Worm (Caenorhabditis elegans): Measurements from ENCODE around the gene srbc-56.

DNA sequence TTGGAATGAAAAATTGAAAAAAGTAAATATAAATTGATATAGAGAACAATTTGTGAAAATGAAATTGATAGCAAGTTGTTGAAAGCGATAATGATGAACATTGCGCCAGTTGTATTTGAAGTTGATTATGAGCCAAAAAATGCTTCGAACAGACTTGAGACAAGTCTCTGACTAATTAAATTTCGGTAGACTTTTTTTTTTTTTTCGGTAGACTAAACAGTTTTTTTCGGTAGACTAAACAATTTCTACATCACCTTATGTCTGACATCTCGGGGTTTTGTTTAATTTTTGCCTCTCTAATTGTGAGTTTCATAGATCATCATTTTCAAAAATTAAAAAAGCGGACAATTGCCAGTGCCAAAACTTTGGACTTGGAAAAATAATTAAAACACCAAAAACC, 2.1 kb upstream of the srbc-56 start, which contains the start of gene srbc-54:
- TF ChIP-seq nhr-12 (tag; optimal IDR thresholded peaks at IDR 0.05) (no peak), nfya-1 (tag; optimal IDR thresholded peaks at IDR 0.05; ENCODE audit: insufficient read depth) (no peak), lin-39 (tag; optimal IDR thresholded peaks at IDR 0.05) (no peak), unc-39 (tag; optimal IDR thresholded peaks at IDR 0.05) (no peak), elt-3 (tag; optimal IDR thresholded peaks at IDR 0.05) (no peak), pha-4 (tag; optimal IDR thresholded peaks at IDR 0.05) (no peak), tbx-2 (tag; optimal IDR thresholded peaks at IDR 0.05) (no peak)
